Fruit fly (Drosophila melanogaster) whole organism, embryonic: ENCODE measurements around the gene Mocs1.
A peak's percentile ranks its signal among the peaks of the same experiment; 100 is the strongest.

Source experiments
- Aef1 ChIP-seq: fragments of 200-800 bp; sonication (Bioruptor generic); IDR thresholded peaks from 3 replicates; pipeline ENCODE4 v1.3.6; 2022; ENCODE audit warnings: missing biosample characterization, missing genetic modification characterization
- Atf3 ChIP-seq: fragments of 200-800 bp; sonication (Bioruptor generic); optimal IDR thresholded peaks from 3 replicates; lab custom pipeline; 2016; ENCODE audit warnings: missing biosample characterization, missing genetic modification characterization
- Bdp1 ChIP-seq: fragments of 200-800 bp; sonication (Bioruptor generic); optimal IDR thresholded peaks from 3 replicates; lab custom pipeline; 2016; ENCODE audit warnings: missing biosample characterization, missing genetic modification characterization
- CG10979 ChIP-seq: fragments of 200-800 bp; sonication (Bioruptor generic); optimal IDR thresholded peaks from 2 replicates; lab custom pipeline; 2018; ENCODE audit warnings: missing biosample characterization, mild to moderate bottlenecking, missing genetic modification characterization, moderate library complexity
- CG11695 ChIP-seq: fragments of 200-800 bp; sonication (Bioruptor generic); IDR thresholded peaks from 3 replicates; pipeline ENCODE4 v1.3.6; 2022; ENCODE audit warnings: missing biosample characterization, missing genetic modification characterization
- CG12299 ChIP-seq: fragments of 200-800 bp; sonication (Bioruptor generic); optimal IDR thresholded peaks from 2 replicates; lab custom pipeline; 2018; ENCODE audit warnings: missing biosample characterization, mild to moderate bottlenecking, missing genetic modification characterization
- CG12769 ChIP-seq: fragments of 200-800 bp; sonication (Bioruptor generic); optimal IDR thresholded peaks from 2 replicates; lab custom pipeline; 2019; ENCODE audit warnings: missing biosample characterization, mild to moderate bottlenecking, missing genetic modification characterization, moderate library complexity
- CG14014 ChIP-seq: fragments of 200-800 bp; sonication (Bioruptor generic); IDR thresholded peaks from 2 replicates; pipeline ENCODE4 v1.3.6; 2022; ENCODE audit warnings: missing biosample characterization, missing genetic modification characterization
- CG14050 ChIP-seq: fragments of 200-800 bp; sonication (Bioruptor generic); IDR thresholded peaks from 3 replicates; pipeline ENCODE4 v1.3.6; 2022; ENCODE audit warnings: missing biosample characterization, missing genetic modification characterization
- CG14441 ChIP-seq: fragments of 200-800 bp; sonication (Bioruptor generic); IDR thresholded peaks from 2 replicates; pipeline ENCODE4 v1.3.6; 2022; ENCODE audit warnings: missing biosample characterization, missing genetic modification characterization
- CG14667 ChIP-seq: fragments of 200-800 bp; sonication (Bioruptor generic); IDR thresholded peaks from 2 replicates; pipeline ENCODE4 v1.3.6; 2022; ENCODE audit warnings: missing biosample characterization, missing genetic modification characterization
- CG14860 ChIP-seq: fragments of 200-800 bp; sonication (Bioruptor generic); IDR thresholded peaks from 3 replicates; pipeline ENCODE4 v1.3.6; 2022; ENCODE audit warnings: missing biosample characterization, missing genetic modification characterization; ENCODE audit not compliant: partially characterized antibody
- CG15073 ChIP-seq: fragments of 200-800 bp; sonication (Bioruptor generic); optimal IDR thresholded peaks from 2 replicates; lab custom pipeline; 2016; ENCODE audit warnings: missing biosample characterization, missing genetic modification characterization
- CG16779 ChIP-seq: fragments of 200-800 bp; sonication (Bioruptor generic); IDR thresholded peaks from 2 replicates; pipeline ENCODE4 v1.3.6; 2022; ENCODE audit warnings: missing biosample characterization, missing genetic modification characterization
- CG16813 ChIP-seq: fragments of 200-800 bp; sonication (Bioruptor generic); IDR thresholded peaks from 3 replicates; pipeline ENCODE4 v1.3.6; 2022; ENCODE audit warnings: missing biosample characterization, missing genetic modification characterization; ENCODE audit not compliant: partially characterized antibody
- CG18262 ChIP-seq: fragments of 200-800 bp; optimal IDR thresholded peaks from 3 replicates; lab custom pipeline; 2019; ENCODE audit warnings: missing biosample characterization, mild to moderate bottlenecking, missing genetic modification characterization, moderate library complexity
- CG1832 ChIP-seq: fragments of 200-800 bp; sonication (Bioruptor generic); optimal IDR thresholded peaks from 2 replicates; lab custom pipeline; 2017; ENCODE audit warnings: missing biosample characterization, mild to moderate bottlenecking, missing genetic modification characterization, inconsistent platforms
- CG2120 ChIP-seq: fragments of 200-800 bp; sonication (Bioruptor generic); optimal IDR thresholded peaks from 3 replicates; lab custom pipeline; 2016; ENCODE audit warnings: missing biosample characterization, missing genetic modification characterization
- CG2678 ChIP-seq: fragments of 200-800 bp; sonication (Bioruptor generic); optimal IDR thresholded peaks from 3 replicates; lab custom pipeline; 2019; ENCODE audit warnings: missing biosample characterization, mild to moderate bottlenecking, missing genetic modification characterization, moderate library complexity
- CG2889 ChIP-seq: fragments of 200-800 bp; sonication (Bioruptor generic); IDR thresholded peaks from 3 replicates; pipeline ENCODE4 v1.3.6; 2022; ENCODE audit warnings: missing biosample characterization, missing genetic modification characterization
- CG3407 ChIP-seq: fragments of 200-800 bp; sonication (Bioruptor generic); optimal IDR thresholded peaks from 2 replicates; lab custom pipeline; 2018; ENCODE audit warnings: missing biosample characterization, mild to moderate bottlenecking, missing genetic modification characterization
- CG34422 ChIP-seq: fragments of 200-800 bp; sonication (Bioruptor generic); IDR thresholded peaks from 3 replicates; pipeline ENCODE4 v1.3.6; 2022; ENCODE audit warnings: missing biosample characterization, missing genetic modification characterization
- CG43689 ChIP-seq: fragments of 200-800 bp; sonication (Bioruptor generic); IDR thresholded peaks from 2 replicates; pipeline ENCODE4 v1.3.6; 2022; ENCODE audit warnings: missing biosample characterization, missing genetic modification characterization
- CG4820 ChIP-seq: fragments of 200-800 bp; sonication (Bioruptor generic); optimal IDR thresholded peaks from 3 replicates; lab custom pipeline; 2016; ENCODE audit warnings: missing biosample characterization, missing genetic modification characterization
- CG9797 ChIP-seq: fragments of 200-800 bp; sonication (Bioruptor generic); optimal IDR thresholded peaks from 3 replicates; lab custom pipeline; 2018; ENCODE audit warnings: missing biosample characterization, mild to moderate bottlenecking, missing genetic modification characterization
- CTCF ChIP-seq: fragments of 200-800 bp; sonication (Bioruptor generic); optimal IDR thresholded peaks from 2 replicates; lab custom pipeline; 2017; ENCODE audit warnings: missing biosample characterization, mild to moderate bottlenecking, missing genetic modification characterization, moderate library complexity
- CkIIα-i1 ChIP-seq: fragments of 200-800 bp; sonication (Bioruptor generic); IDR thresholded peaks from 2 replicates; pipeline ENCODE4 v1.3.6; 2022; ENCODE audit warnings: missing biosample characterization, missing genetic modification characterization
- Elba2 ChIP-seq: fragments of 200-800 bp; sonication (Bioruptor generic); optimal IDR thresholded peaks from 3 replicates; lab custom pipeline; 2016; ENCODE audit warnings: missing biosample characterization, missing genetic modification characterization
- Gug ChIP-seq: fragments of 200-800 bp; sonication (Bioruptor generic); IDR thresholded peaks from 4 replicates; pipeline ENCODE4 v1.3.6; 2022; ENCODE audit warnings: missing biosample characterization, missing genetic modification characterization
- HLH54F ChIP-seq: fragments of 200-800 bp; sonication (Bioruptor generic); optimal IDR thresholded peaks from 3 replicates; lab custom pipeline; 2016; ENCODE audit warnings: missing biosample characterization, missing genetic modification characterization
- Jarid2 ChIP-seq: fragments of 200-800 bp; sonication (Bioruptor generic); optimal IDR thresholded peaks from 3 replicates; lab custom pipeline; 2017; ENCODE audit warnings: mild to moderate bottlenecking, missing biosample characterization, missing genetic modification reagents, missing genetic modification characterization
- Nf-YA ChIP-seq: fragments of 200-800 bp; sonication (Bioruptor generic); IDR thresholded peaks from 2 replicates; pipeline ENCODE4 v1.3.6; 2022; ENCODE audit warnings: missing biosample characterization, missing genetic modification characterization
- Opbp ChIP-seq: fragments of 200-800 bp; sonication (Bioruptor generic); IDR thresholded peaks from 3 replicates; pipeline ENCODE4 v1.3.6; 2022; ENCODE audit warnings: missing biosample characterization, missing genetic modification characterization; ENCODE audit not compliant: partially characterized antibody
- Optix ChIP-seq: fragments of 200-800 bp; sonication (Bioruptor generic); IDR thresholded peaks from 3 replicates; pipeline ENCODE4 v1.3.6; 2022; ENCODE audit warnings: missing biosample characterization, missing genetic modification characterization
- Ssrp ChIP-seq: fragments of 200-800 bp; sonication (Bioruptor generic); optimal IDR thresholded peaks from 2 replicates; lab custom pipeline; 2018; ENCODE audit warnings: missing biosample characterization, mild to moderate bottlenecking, missing genetic modification characterization, moderate library complexity
- Trl ChIP-seq, 3 experiments: fragments of >200 bp in 2 of 3; fragments of 200-800 bp in 1 of 3; sonication (Bioruptor generic) in 1 of 3; optimal IDR thresholded peaks; 2 replicates in 1 of 3; 3 replicates in 2 of 3; lab custom pipeline; 2016 to 2017; ENCODE audit warnings: missing biosample characterization in 1 of 3, missing genetic modification characterization in 1 of 3
- ac ChIP-seq: fragments of 200-800 bp; sonication (Bioruptor generic); optimal IDR thresholded peaks from 3 replicates; lab custom pipeline; 2017; ENCODE audit warnings: missing biosample characterization, mild to moderate bottlenecking, missing genetic modification characterization
- ap ChIP-seq: fragments of 200-800 bp; sonication (Bioruptor generic); IDR thresholded peaks from 2 replicates; pipeline ENCODE4 v1.3.6; 2022; ENCODE audit warnings: missing biosample characterization, missing genetic modification characterization
- disco-r ChIP-seq: fragments of 200-800 bp; sonication (Bioruptor generic); optimal IDR thresholded peaks from 2 replicates; lab custom pipeline; 2016; ENCODE audit warnings: missing biosample characterization, missing genetic modification characterization
- dysf ChIP-seq: fragments of 200-800 bp; sonication (Bioruptor generic); IDR thresholded peaks from 3 replicates; pipeline ENCODE4 v1.3.6; 2022; ENCODE audit warnings: missing biosample characterization, missing genetic modification characterization
- gem ChIP-seq: fragments of 200-800 bp; sonication (Bioruptor generic); optimal IDR thresholded peaks from 2 replicates; lab custom pipeline; 2019; ENCODE audit warnings: missing biosample characterization, mild to moderate bottlenecking, missing genetic modification characterization, moderate library complexity
- gsb-n ChIP-seq: fragments of 200-800 bp; sonication (Bioruptor generic); optimal IDR thresholded peaks from 3 replicates; lab custom pipeline; 2018; ENCODE audit warnings: missing biosample characterization, mild to moderate bottlenecking, missing genetic modification characterization
- kay ChIP-seq: fragments of 200-800 bp; sonication (Bioruptor generic); optimal IDR thresholded peaks from 2 replicates; lab custom pipeline; 2016; ENCODE audit warnings: missing biosample characterization, missing genetic modification characterization
- nerfin-1 ChIP-seq: fragments of 200-800 bp; sonication (Bioruptor generic); optimal IDR thresholded peaks from 3 replicates; lab custom pipeline; 2019; ENCODE audit warnings: missing biosample characterization, mild to moderate bottlenecking, missing genetic modification characterization, moderate library complexity
- nerfin-2 ChIP-seq: fragments of 200-800 bp; sonication (Bioruptor generic); IDR thresholded peaks from 2 replicates; pipeline ENCODE4 v1.3.6; 2022; ENCODE audit warnings: missing biosample characterization, missing genetic modification characterization; ENCODE audit not compliant: partially characterized antibody
- schlank ChIP-seq: fragments of 200-800 bp; sonication (Bioruptor generic); optimal IDR thresholded peaks from 2 replicates; lab custom pipeline; 2018; ENCODE audit warnings: missing biosample characterization, mild to moderate bottlenecking, missing genetic modification characterization
- sens ChIP-seq: fragments of 200-800 bp; sonication (Bioruptor generic); peaks from one replicate; lab custom pipeline; 2016; ENCODE audit warnings: missing biosample characterization, missing genetic modification characterization
- slou ChIP-seq: fragments of 200-800 bp; sonication (Bioruptor generic); optimal IDR thresholded peaks from 3 replicates; lab custom pipeline; 2016; ENCODE audit warnings: missing biosample characterization, missing genetic modification characterization
- sqz ChIP-seq: fragments of 200-800 bp; sonication (Bioruptor generic); optimal IDR thresholded peaks from 3 replicates; lab custom pipeline; 2018; ENCODE audit warnings: missing biosample characterization, mild to moderate bottlenecking, missing genetic modification characterization
- stwl ChIP-seq: fragments of 200-800 bp; sonication (Bioruptor generic); optimal IDR thresholded peaks from 3 replicates; lab custom pipeline; 2018; ENCODE audit warnings: missing biosample characterization, mild to moderate bottlenecking, missing genetic modification characterization, moderate library complexity
- twi ChIP-seq: fragments of 200-800 bp; optimal IDR thresholded peaks from 2 replicates; lab custom pipeline; 2019; ENCODE audit warnings: missing biosample characterization, mild to moderate bottlenecking, missing genetic modification characterization, moderate library complexity

Mocs1 gene

DNA sequence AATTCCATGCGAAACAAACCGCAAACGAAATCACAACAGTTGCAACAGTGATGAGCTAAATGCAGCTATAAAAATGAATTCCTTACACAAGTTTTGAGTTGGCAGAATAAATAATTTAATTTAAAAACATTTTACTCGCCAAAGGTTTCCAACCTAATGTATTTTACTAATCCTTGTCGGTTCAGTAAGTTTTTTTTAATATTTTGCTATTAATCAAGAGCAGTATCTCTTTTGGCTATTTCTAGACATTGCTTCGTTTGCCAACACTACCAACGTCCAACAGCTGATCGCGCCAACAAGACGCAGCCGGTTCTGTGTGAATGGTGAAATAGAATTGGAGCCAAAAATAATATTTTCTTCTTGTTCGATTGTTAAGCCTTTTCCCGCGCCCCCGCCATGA lies 5.6 kb upstream of the Mocs1 start, which contains the start of the genes CG32075, CG45101 and SuUR (continued):
- TF ChIP-seq Gug (GFP tag; lab: Robert Waterston, UW) (peak; percentile 84), CG14667 (peak; percentile 81), Optix (peak; percentile 70), CG11695 (GFP tag; lab: Robert Waterston, UW) (peak; percentile 78), CG16779 (GFP tag; lab: Robert Waterston, UW) (peak; percentile 54; the same call in 1 of the 2 replicates), dysf (GFP tag; lab: Robert Waterston, UW) (peak; percentile 87), twi (tag; lab: Kevin White, UChicago) (peak; percentile 72), CG2678 (tag; lab: Kevin White, UChicago) (peak; percentile 87), Aef1 (GFP tag; lab: Robert Waterston, UW) (peak; percentile 90), CG14014 (GFP tag; lab: Robert Waterston, UW) (peak; percentile 87), Trl (optimal IDR thresholded peaks at IDR 0.05; lab: Kevin White, UChicago) (no peak), Trl (GFP tag; optimal IDR thresholded peaks at IDR 0.05; lab: Kevin White, UChicago) (peak; percentile 93), schlank (tag; lab: Kevin White, UChicago) (peak; percentile 25), stwl (tag; lab: Kevin White, UChicago) (peak; percentile 61), nerfin-1 (tag; lab: Kevin White, UChicago) (peak; percentile 77), CG10979 (tag; lab: Kevin White, UChicago) (peak; percentile 76), CG12769 (tag; lab: Kevin White, UChicago) (peak; percentile 81), CG16813 (GFP tag; lab: Robert Waterston, UW) (no peak), CG1832 (GFP tag; lab: Kevin White, UChicago) (no peak), CG15073 (GFP tag; lab: Kevin White, UChicago) (peak; percentile 57), Elba2 (GFP tag; lab: Kevin White, UChicago) (peak; percentile 81), CG4820 (peak; percentile 78), Ssrp (tag; lab: Kevin White, UChicago) (peak; percentile 88), gsb-n (peak; percentile 74), CG14441 (GFP tag; lab: Robert Waterston, UW) (peak; percentile 92), CG43689 (GFP tag; lab: Robert Waterston, UW) (peak; percentile 50; the same call in 1 of the 2 replicates), CG34422 (GFP tag; lab: Robert Waterston, UW) (peak; percentile 90), CTCF (no peak), CG9797 (GFP tag; lab: Kevin White, UChicago) (peak; percentile 23), kay (peak; percentile 78), CG14050 (GFP tag; lab: Robert Waterston, UW) (peak; percentile 72; the same call in 2 of the 3 replicates), Atf3 (peak; percentile 89), ac (GFP tag; lab: Kevin White, UChicago) (peak; percentile 38), gem (peak; percentile 92), CG18262 (tag; lab: Kevin White, UChicago) (peak; percentile 81), CG2120 (GFP tag; lab: Kevin White, UChicago) (peak; percentile 96), Bdp1 (GFP tag; lab: Kevin White, UChicago) (peak; percentile 79), CkIIα-i1 (GFP tag; lab: Robert Waterston, UW) (no peak), CG14860 (no peak), CG2889 (peak; percentile 83), disco-r (GFP tag; lab: Kevin White, UChicago) (peak; percentile 51), CG12299 (tag; lab: Kevin White, UChicago) (peak; percentile 61), nerfin-2 (GFP tag; lab: Robert Waterston, UW) (no peak), Opbp (GFP tag; lab: Robert Waterston, UW) (no peak), ap (peak; percentile 83), slou (GFP tag; lab: Kevin White, UChicago) (peak; percentile 66), sens (GFP tag; lab: Kevin White, UChicago) (peak; percentile 99), sqz (GFP tag; lab: Kevin White, UChicago) (peak; percentile 18), HLH54F (peak; percentile 92), Jarid2 (peak; percentile 12), Nf-YA (peak; percentile 69; the same call in 1 of the 2 replicates), CG3407 (GFP tag; lab: Kevin White, UChicago) (peak; percentile 64)
